Fruit fly (Drosophila melanogaster) whole organism, embryonic: Measurements from ENCODE around the gene Patr-1.
A peak's percentile ranks its signal among the peaks of the same experiment; 100 is the strongest.

Experiments
- ATbp ChIP-seq: fragments of 200-800 bp; sonication (Bioruptor generic); optimal IDR thresholded peaks from 2 replicates; lab custom pipeline; 2017; ENCODE audit warnings: missing biosample characterization, mild to moderate bottlenecking, missing genetic modification characterization, missing genetic modification reagents
- Adf1 ChIP-seq: fragments of 200-800 bp; sonication (Bioruptor generic); IDR thresholded peaks from 2 replicates; pipeline ENCODE4 v1.3.6; 2022; ENCODE audit warnings: missing biosample characterization, missing genetic modification characterization
- Aef1 ChIP-seq: fragments of 200-800 bp; sonication (Bioruptor generic); IDR thresholded peaks from 3 replicates; pipeline ENCODE4 v1.3.6; 2022; ENCODE audit warnings: missing biosample characterization, missing genetic modification characterization
- CG10321 ChIP-seq: fragments of 200-800 bp; sonication (Bioruptor generic); IDR thresholded peaks from 2 replicates; pipeline ENCODE4 v1.3.6; 2022; ENCODE audit warnings: missing biosample characterization, missing genetic modification characterization
- CG12769 ChIP-seq: fragments of 200-800 bp; sonication (Bioruptor generic); optimal IDR thresholded peaks from 2 replicates; lab custom pipeline; 2019; ENCODE audit warnings: missing biosample characterization, mild to moderate bottlenecking, missing genetic modification characterization, moderate library complexity
- CG14050 ChIP-seq: fragments of 200-800 bp; sonication (Bioruptor generic); IDR thresholded peaks from 3 replicates; pipeline ENCODE4 v1.3.6; 2022; ENCODE audit warnings: missing biosample characterization, missing genetic modification characterization
- CG14860 ChIP-seq: fragments of 200-800 bp; sonication (Bioruptor generic); IDR thresholded peaks from 3 replicates; pipeline ENCODE4 v1.3.6; 2022; ENCODE audit warnings: missing biosample characterization, missing genetic modification characterization; ENCODE audit not compliant: partially characterized antibody
- CG15514 ChIP-seq: fragments of 200-800 bp; sonication (Bioruptor generic); optimal IDR thresholded peaks from 3 replicates; lab custom pipeline; 2017; ENCODE audit warnings: missing biosample characterization, missing genetic modification characterization, mild to moderate bottlenecking, moderate library complexity, missing genetic modification reagents
- CG17612 ChIP-seq: fragments of 200-800 bp; sonication (Bioruptor generic); IDR thresholded peaks from 2 replicates; pipeline ENCODE4 v1.3.6; 2022; ENCODE audit warnings: missing biosample characterization, missing genetic modification characterization
- CG17829 ChIP-seq: fragments of 200-800 bp; optimal IDR thresholded peaks from 2 replicates; lab custom pipeline; 2019; ENCODE audit warnings: missing biosample characterization, mild to moderate bottlenecking, missing genetic modification characterization, moderate library complexity
- CG18262 ChIP-seq: fragments of 200-800 bp; optimal IDR thresholded peaks from 3 replicates; lab custom pipeline; 2019; ENCODE audit warnings: missing biosample characterization, mild to moderate bottlenecking, missing genetic modification characterization, moderate library complexity
- CG2120 ChIP-seq: fragments of 200-800 bp; sonication (Bioruptor generic); optimal IDR thresholded peaks from 3 replicates; lab custom pipeline; 2016; ENCODE audit warnings: missing biosample characterization, missing genetic modification characterization
- CG4424 ChIP-seq: fragments of 200-800 bp; sonication (Bioruptor generic); optimal IDR thresholded peaks from 3 replicates; lab custom pipeline; 2016; ENCODE audit warnings: missing biosample characterization, missing genetic modification characterization
- CG5953 ChIP-seq: fragments of 200-800 bp; sonication (Bioruptor generic); IDR thresholded peaks from 2 replicates; pipeline ENCODE4 v1.3.6; 2022; ENCODE audit warnings: missing biosample characterization, missing genetic modification characterization
- CG7745 ChIP-seq: fragments of 200-800 bp; sonication (Bioruptor generic); optimal IDR thresholded peaks from 2 replicates; lab custom pipeline; 2018; ENCODE audit warnings: missing biosample characterization, mild to moderate bottlenecking, missing genetic modification characterization, moderate library complexity
- CG7786 ChIP-seq: fragments of 200-800 bp; sonication (Bioruptor generic); optimal IDR thresholded peaks from 2 replicates; lab custom pipeline; 2016; ENCODE audit warnings: missing biosample characterization, missing genetic modification characterization
- CG8359 ChIP-seq: fragments of 200-800 bp; sonication (Bioruptor generic); optimal IDR thresholded peaks from 2 replicates; lab custom pipeline; 2017; ENCODE audit warnings: missing biosample characterization, mild to moderate bottlenecking, missing genetic modification characterization, borderline replicate concordance
- CG8924 ChIP-seq: fragments of 200-800 bp; optimal IDR thresholded peaks from 3 replicates; lab custom pipeline; 2019; ENCODE audit warnings: missing biosample characterization, mild to moderate bottlenecking, missing genetic modification characterization, moderate library complexity
- CG9437 ChIP-seq: fragments of 200-800 bp; sonication (Bioruptor generic); optimal IDR thresholded peaks from 2 replicates; lab custom pipeline; 2018; ENCODE audit warnings: missing biosample characterization, mild to moderate bottlenecking, missing genetic modification characterization
- Dad ChIP-seq: fragments of 200-800 bp; sonication (Bioruptor generic); optimal IDR thresholded peaks from 3 replicates; lab custom pipeline; 2016; ENCODE audit warnings: missing biosample characterization, missing genetic modification characterization
- E2f2 ChIP-seq: fragments of 200-800 bp; sonication (Bioruptor generic); IDR thresholded peaks from 2 replicates; pipeline ENCODE4 v1.3.6; 2022; ENCODE audit warnings: missing biosample characterization, missing genetic modification characterization
- ERR ChIP-seq: fragments of 200-800 bp; sonication (Bioruptor generic); optimal IDR thresholded peaks from 2 replicates; lab custom pipeline; 2016; ENCODE audit warnings: missing biosample characterization, missing genetic modification characterization
- Elba2 ChIP-seq: fragments of 200-800 bp; sonication (Bioruptor generic); optimal IDR thresholded peaks from 3 replicates; lab custom pipeline; 2016; ENCODE audit warnings: missing biosample characterization, missing genetic modification characterization
- HmgD ChIP-seq: fragments of 200-800 bp; sonication (Bioruptor generic); optimal IDR thresholded peaks from 3 replicates; lab custom pipeline; 2016; ENCODE audit warnings: missing biosample characterization, missing genetic modification characterization
- Hr39 ChIP-seq: fragments of >200 bp; optimal IDR thresholded peaks from 2 replicates; lab custom pipeline; 2017
- Hr78 ChIP-seq, 2 experiments: fragments of 200-800 bp in 1 of 2; fragments of >200 bp in 1 of 2; sonication (Bioruptor generic) in 1 of 2; optimal IDR thresholded peaks; 2 replicates each; lab custom pipeline; 2017 to 2019; ENCODE audit warnings: missing biosample characterization in 2 of 2, missing genetic modification characterization in 2 of 2, mild to moderate bottlenecking in 1 of 2, moderate library complexity in 1 of 2
- Kr ChIP-seq: fragments of 200-800 bp; sonication (Bioruptor generic); optimal IDR thresholded peaks from 2 replicates; lab custom pipeline; 2017; ENCODE audit warnings: missing biosample characterization, mild to moderate bottlenecking, missing genetic modification characterization
- Neu2 ChIP-seq: fragments of 200-800 bp; sonication (Bioruptor generic); optimal IDR thresholded peaks from 3 replicates; lab custom pipeline; 2016; ENCODE audit warnings: missing biosample characterization, missing genetic modification characterization, borderline replicate concordance
- Nf-YA ChIP-seq: fragments of 200-800 bp; sonication (Bioruptor generic); IDR thresholded peaks from 2 replicates; pipeline ENCODE4 v1.3.6; 2022; ENCODE audit warnings: missing biosample characterization, missing genetic modification characterization
- NfI ChIP-seq: fragments of 200-800 bp; sonication (Bioruptor generic); optimal IDR thresholded peaks from 3 replicates; lab custom pipeline; 2018; ENCODE audit warnings: missing biosample characterization, mild to moderate bottlenecking, missing genetic modification characterization, moderate library complexity
- Oli ChIP-seq: fragments of 200-800 bp; sonication (Bioruptor generic); optimal IDR thresholded peaks from 2 replicates; lab custom pipeline; 2018; ENCODE audit warnings: missing biosample characterization, mild to moderate bottlenecking, missing genetic modification characterization, moderate library complexity
- Optix ChIP-seq: fragments of 200-800 bp; sonication (Bioruptor generic); IDR thresholded peaks from 3 replicates; pipeline ENCODE4 v1.3.6; 2022; ENCODE audit warnings: missing biosample characterization, missing genetic modification characterization
- Trl ChIP-seq, 3 experiments: fragments of >200 bp in 2 of 3; fragments of 200-800 bp in 1 of 3; sonication (Bioruptor generic) in 1 of 3; optimal IDR thresholded peaks; 2 replicates in 1 of 3; 3 replicates in 2 of 3; lab custom pipeline; 2016 to 2017; ENCODE audit warnings: missing biosample characterization in 1 of 3, missing genetic modification characterization in 1 of 3
- az2 ChIP-seq: fragments of 200-800 bp; sonication (Bioruptor generic); optimal IDR thresholded peaks from 3 replicates; lab custom pipeline; 2016; ENCODE audit warnings: missing biosample characterization, missing genetic modification characterization
- bsh ChIP-seq, 2 experiments: fragments of 200-800 bp; sonication (Bioruptor generic); optimal IDR thresholded peaks; 2 replicates each; lab custom pipeline; 2017 to 2018; ENCODE audit warnings: mild to moderate bottlenecking in 2 of 2, missing biosample characterization in 2 of 2, missing genetic modification characterization in 2 of 2, moderate library complexity in 1 of 2
- chm ChIP-seq: fragments of 200-800 bp; sonication (Bioruptor generic); IDR thresholded peaks from 2 replicates; pipeline ENCODE4 v1.3.6; 2022; ENCODE audit warnings: missing biosample characterization, missing genetic modification characterization
- dan ChIP-seq: fragments of 200-800 bp; sonication (Bioruptor generic); IDR thresholded peaks from 2 replicates; pipeline ENCODE4 v1.3.6; 2022; ENCODE audit warnings: missing biosample characterization, missing genetic modification characterization
- fd102C ChIP-seq: fragments of 200-800 bp; sonication (Bioruptor generic); optimal IDR thresholded peaks from 2 replicates; lab custom pipeline; 2018; ENCODE audit warnings: missing biosample characterization, mild to moderate bottlenecking, missing genetic modification characterization, moderate library complexity
- fd3F ChIP-seq: fragments of 200-800 bp; sonication (Bioruptor generic); optimal IDR thresholded peaks from 2 replicates; lab custom pipeline; 2018; ENCODE audit warnings: missing biosample characterization, mild to moderate bottlenecking, missing genetic modification characterization, moderate library complexity
- hbn ChIP-seq: fragments of 200-800 bp; sonication (Bioruptor generic); IDR thresholded peaks from 2 replicates; pipeline ENCODE4 v1.3.6; 2022; ENCODE audit warnings: missing biosample characterization, missing genetic modification characterization; ENCODE audit not compliant: partially characterized antibody
- inv ChIP-seq: fragments of 200-800 bp; sonication (Bioruptor generic); IDR thresholded peaks from 2 replicates; pipeline ENCODE4 v1.3.6; 2022; ENCODE audit warnings: missing biosample characterization, missing genetic modification characterization; ENCODE audit not compliant: partially characterized antibody
- jing ChIP-seq: fragments of 200-800 bp; sonication (Bioruptor generic); optimal IDR thresholded peaks from 2 replicates; lab custom pipeline; 2018; ENCODE audit warnings: missing biosample characterization, mild to moderate bottlenecking, missing genetic modification characterization
- jumu ChIP-seq: fragments of 200-800 bp; sonication (Bioruptor generic); optimal IDR thresholded peaks from 3 replicates; lab custom pipeline; 2016; ENCODE audit warnings: missing biosample characterization, missing genetic modification characterization
- kay ChIP-seq: fragments of 200-800 bp; sonication (Bioruptor generic); optimal IDR thresholded peaks from 2 replicates; lab custom pipeline; 2016; ENCODE audit warnings: missing biosample characterization, missing genetic modification characterization
- sc ChIP-seq, 3 experiments: fragments of >200 bp in 2 of 3; fragments of 200-800 bp in 1 of 3; sonication (Bioruptor generic) in 1 of 3; optimal IDR thresholded peaks; 2 replicates in 2 of 3; 3 replicates in 1 of 3; lab custom pipeline; 2017; ENCODE audit warnings: mild to moderate bottlenecking in 1 of 3, missing biosample characterization in 1 of 3, missing genetic modification characterization in 1 of 3, missing genetic modification reagents in 1 of 3
- stwl ChIP-seq: fragments of 200-800 bp; sonication (Bioruptor generic); optimal IDR thresholded peaks from 3 replicates; lab custom pipeline; 2018; ENCODE audit warnings: missing biosample characterization, mild to moderate bottlenecking, missing genetic modification characterization, moderate library complexity
- z ChIP-seq: fragments of 200-800 bp; sonication (Bioruptor generic); IDR thresholded peaks from 3 replicates; pipeline ENCODE4 v1.3.6; 2022; ENCODE audit warnings: missing biosample characterization, missing genetic modification characterization

The Patr-1 gene

DNA sequence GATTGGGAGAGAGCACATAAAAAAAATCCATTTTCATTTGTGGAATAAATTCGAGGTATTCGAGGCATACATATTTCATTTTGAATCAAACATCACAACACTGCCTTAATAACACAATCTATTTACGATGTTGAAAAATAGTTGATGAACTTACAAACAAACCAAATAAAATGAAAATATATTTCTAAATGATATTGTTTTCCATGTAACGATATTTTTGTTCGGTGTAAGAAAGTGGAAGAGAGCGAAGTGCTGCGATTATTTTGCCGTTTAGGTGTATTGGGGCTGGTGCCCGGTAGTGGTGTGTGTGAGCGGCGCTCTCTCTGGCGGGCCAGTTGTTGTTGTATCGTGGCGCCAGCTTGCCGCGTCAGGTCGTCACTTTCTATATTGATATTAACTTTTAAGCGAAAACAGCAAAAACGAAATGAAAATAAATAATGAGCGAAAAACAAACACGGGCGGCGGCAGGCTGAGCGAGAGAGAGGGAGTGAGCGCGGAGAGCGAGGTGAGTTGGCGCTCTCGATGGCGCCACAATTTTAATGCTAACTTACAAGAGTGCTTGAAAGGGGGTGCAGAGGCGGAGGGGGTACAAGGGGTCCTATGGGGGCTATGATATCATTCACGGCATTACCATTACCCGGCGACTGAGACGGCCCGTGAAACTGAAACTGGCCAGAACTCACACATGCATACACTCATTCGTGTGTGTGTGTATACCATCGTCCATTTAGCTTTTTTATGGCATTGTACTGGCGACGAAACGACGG is 21.8 kb downstream of the Patr-1 start (continued):
- TF ChIP-seq CG9437 (GFP tag; lab: Kevin White, UChicago) (peak; percentile 90), Trl (optimal IDR thresholded peaks at IDR 0.05; lab: Kevin White, UChicago) (peak; percentile 71 to 96), Trl (GFP tag; optimal IDR thresholded peaks at IDR 0.05; lab: Kevin White, UChicago) (peak; percentile 89), stwl (tag; lab: Kevin White, UChicago) (peak; percentile 16), ERR (GFP tag; lab: Kevin White, UChicago) (peak; percentile 84), Aef1 (peak; percentile 80), Hr39 (no peak), Hr78 (GFP tag; optimal IDR thresholded peaks at IDR 0.05; lab: Kevin White, UChicago) (peak in 1 of 2 experiments; percentile 87), fd102C (GFP tag; lab: Kevin White, UChicago) (no peak), bsh (GFP tag; optimal IDR thresholded peaks at IDR 0.05; lab: Kevin White, UChicago) (peak; percentile 81 to 96), CG10321 (peak; percentile 59), CG4424 (peak; percentile 91), HmgD (GFP tag; lab: Kevin White, UChicago) (peak; percentile 23), CG8359 (GFP tag; lab: Kevin White, UChicago) (peak; percentile 80), CG5953 (GFP tag; lab: Robert Waterston, UW) (peak; percentile 56), kay (GFP tag; lab: Kevin White, UChicago) (peak; percentile 81), CG2120 (GFP tag; lab: Kevin White, UChicago) (peak; percentile 98), Elba2 (GFP tag; lab: Kevin White, UChicago) (no peak), Adf1 (peak; percentile 79), Dad (GFP tag; lab: Kevin White, UChicago) (peak; percentile 96), CG14860 (GFP tag; lab: Robert Waterston, UW) (no peak), NfI (GFP tag; lab: Kevin White, UChicago) (peak; percentile 93), sc (optimal IDR thresholded peaks at IDR 0.05; lab: Kevin White, UChicago) (no peak), sc (GFP tag; optimal IDR thresholded peaks at IDR 0.05; lab: Kevin White, UChicago) (peak; percentile 85), ATbp (peak; percentile 93), CG17829 (tag; lab: Kevin White, UChicago) (peak; percentile 95), Kr (GFP tag; lab: Kevin White, UChicago) (no peak), jumu (GFP tag; lab: Kevin White, UChicago) (peak; percentile 90), Oli (tag; lab: Kevin White, UChicago) (peak; percentile 95), dan (GFP tag; lab: Robert Waterston, UW) (no peak), CG15514 (GFP tag; lab: Kevin White, UChicago) (peak; percentile 78), az2 (GFP tag; lab: Kevin White, UChicago) (peak; percentile 96), CG17612 (peak; percentile 59; the same call in 1 of the 2 replicates), inv (GFP tag; lab: Robert Waterston, UW) (no peak), z (GFP tag; lab: Robert Waterston, UW) (0 out of 3 replicates have a peak, but pooled peaks have one; percentile 54), E2f2 (GFP tag; lab: Robert Waterston, UW) (peak; percentile 73; the same call in 1 of the 2 replicates), fd3F (GFP tag; lab: Kevin White, UChicago) (peak; percentile 86), CG8924 (tag; lab: Kevin White, UChicago) (peak; percentile 97), jing (GFP tag; lab: Kevin White, UChicago) (peak; percentile 90), chm (GFP tag; lab: Robert Waterston, UW) (peak; percentile 54; the same call in 1 of the 2 replicates), Optix (GFP tag; lab: Robert Waterston, UW) (no peak), CG12769 (tag; lab: Kevin White, UChicago) (peak; percentile 96), CG7786 (peak; percentile 92), Neu2 (peak; percentile 56), CG7745 (tag; lab: Kevin White, UChicago) (no peak), hbn (peak; percentile 26; the same call in 1 of the 2 replicates), Nf-YA (peak; percentile 40), CG14050 (GFP tag; lab: Robert Waterston, UW) (peak; percentile 84), CG18262 (tag; lab: Kevin White, UChicago) (peak; percentile 97)
